Fruit fly (Drosophila melanogaster) whole organism, prepupa: ENCODE results near the gene CG14232.
A peak's percentile ranks its signal among the peaks of the same experiment; 100 is the strongest.

ENCODE experiments used
- Blimp-1 ChIP-seq: fragments of 200-800 bp; sonication (Bioruptor generic); optimal IDR thresholded peaks from 3 replicates; lab custom pipeline; 2017; ENCODE audit warnings: missing biosample characterization, missing genetic modification characterization, mild to moderate bottlenecking, moderate library complexity, missing genetic modification reagents
- CG10631 ChIP-seq: fragments of 200-800 bp; sonication (Bioruptor generic); optimal IDR thresholded peaks from 2 replicates; lab custom pipeline; 2016; ENCODE audit warnings: missing biosample characterization, missing genetic modification characterization
- CG10669 ChIP-seq: fragments of 200-800 bp; sonication (Bioruptor generic); optimal IDR thresholded peaks from 3 replicates; lab custom pipeline; 2018; ENCODE audit warnings: missing biosample characterization, mild to moderate bottlenecking, missing genetic modification characterization, moderate library complexity
- CG11762 ChIP-seq: fragments of 200-800 bp; sonication (Bioruptor generic); optimal IDR thresholded peaks from 3 replicates; lab custom pipeline; 2016; ENCODE audit warnings: missing biosample characterization, missing genetic modification characterization; ENCODE audit not compliant: insufficient read depth
- CG11902 ChIP-seq: fragments of 200-800 bp; sonication (Bioruptor generic); optimal IDR thresholded peaks from 3 replicates; lab custom pipeline; 2016; ENCODE audit warnings: missing biosample characterization, missing genetic modification characterization
- CG15336 ChIP-seq: fragments of 200-800 bp; sonication (Bioruptor generic); IDR thresholded peaks from 2 replicates; pipeline ENCODE4 v1.3.6; 2022; ENCODE audit warnings: missing biosample characterization, missing genetic modification characterization
- CG16779 ChIP-seq: fragments of 200-800 bp; sonication (Bioruptor generic); optimal IDR thresholded peaks from 3 replicates; lab custom pipeline; 2017; ENCODE audit warnings: missing biosample characterization, mild to moderate bottlenecking, missing genetic modification characterization
- CG31627 ChIP-seq: fragments of 200-800 bp; sonication (Bioruptor generic); optimal IDR thresholded peaks from 3 replicates; lab custom pipeline; 2016; ENCODE audit warnings: missing biosample characterization, missing genetic modification characterization
- CG32006 ChIP-seq: fragments of 200-800 bp; sonication (Bioruptor generic); optimal IDR thresholded peaks from 3 replicates; lab custom pipeline; 2017; ENCODE audit warnings: missing biosample characterization, mild to moderate bottlenecking, missing genetic modification characterization
- CG34406 ChIP-seq: fragments of 200-800 bp; sonication (Bioruptor generic); optimal IDR thresholded peaks from 3 replicates; lab custom pipeline; 2016; ENCODE audit warnings: missing biosample characterization, missing genetic modification characterization
- CG3919 ChIP-seq: fragments of 200-800 bp; sonication (Bioruptor generic); optimal IDR thresholded peaks from 3 replicates; lab custom pipeline; 2016; ENCODE audit warnings: missing biosample characterization, missing genetic modification characterization
- CG4318 ChIP-seq: fragments of 200-800 bp; sonication (Bioruptor generic); optimal IDR thresholded peaks from 3 replicates; lab custom pipeline; 2017; ENCODE audit warnings: missing biosample characterization, mild to moderate bottlenecking, missing genetic modification characterization
- CG6792 ChIP-seq: fragments of 200-800 bp; sonication (Bioruptor generic); optimal IDR thresholded peaks from 3 replicates; lab custom pipeline; 2016; ENCODE audit warnings: missing biosample characterization, missing genetic modification characterization
- CG6808 ChIP-seq: fragments of 200-800 bp; sonication (Bioruptor generic); optimal IDR thresholded peaks from 3 replicates; lab custom pipeline; 2017; ENCODE audit warnings: missing biosample characterization, missing genetic modification characterization, mild to moderate bottlenecking, moderate library complexity, missing genetic modification reagents
- CG6854 ChIP-seq: fragments of 200-800 bp; sonication (Bioruptor generic); optimal IDR thresholded peaks from 2 replicates; lab custom pipeline; 2017; ENCODE audit warnings: missing biosample characterization, mild to moderate bottlenecking, missing genetic modification characterization
- CG7368 ChIP-seq: fragments of 200-800 bp; sonication (Bioruptor generic); optimal IDR thresholded peaks from 3 replicates; lab custom pipeline; 2016; ENCODE audit warnings: missing biosample characterization, missing genetic modification characterization
- CG8119 ChIP-seq: fragments of 200-800 bp; sonication (Bioruptor generic); IDR thresholded peaks from 3 replicates; pipeline ENCODE4 v1.3.6; 2022; ENCODE audit warnings: missing biosample characterization, missing genetic modification characterization
- CG8319 ChIP-seq: fragments of 200-800 bp; sonication (Bioruptor generic); optimal IDR thresholded peaks from 3 replicates; lab custom pipeline; 2016; ENCODE audit warnings: missing biosample characterization, missing genetic modification characterization
- CG8632 ChIP-seq: fragments of 200-800 bp; sonication (Bioruptor generic); optimal IDR thresholded peaks from 3 replicates; lab custom pipeline; 2016; ENCODE audit warnings: missing biosample characterization, missing genetic modification characterization
- CG9139 ChIP-seq: fragments of 200-800 bp; sonication (Bioruptor generic); optimal IDR thresholded peaks from 3 replicates; lab custom pipeline; 2017; ENCODE audit warnings: missing biosample characterization, mild to moderate bottlenecking, missing genetic modification characterization
- Eip75B ChIP-seq: fragments of 200-800 bp; sonication (Bioruptor generic); optimal IDR thresholded peaks from 3 replicates; lab custom pipeline; 2016; ENCODE audit warnings: missing biosample characterization, missing genetic modification characterization
- Eip78C ChIP-seq: fragments of 200-800 bp; sonication (Bioruptor generic); peaks from one replicate; lab custom pipeline; 2016; ENCODE audit warnings: missing biosample characterization, missing genetic modification characterization
- Eip93F ChIP-seq: fragments of 200-800 bp; sonication (Bioruptor generic); optimal IDR thresholded peaks from 2 replicates; lab custom pipeline; 2016; ENCODE audit warnings: missing biosample characterization, mild to moderate bottlenecking, missing genetic modification characterization
- Ets21C ChIP-seq: fragments of 200-800 bp; sonication (Bioruptor generic); optimal IDR thresholded peaks from 3 replicates; lab custom pipeline; 2016; ENCODE audit warnings: missing biosample characterization, missing genetic modification characterization
- Ets96B ChIP-seq: fragments of 200-800 bp; optimal IDR thresholded peaks from 2 replicates; lab custom pipeline; 2019; ENCODE audit warnings: missing biosample characterization, mild to moderate bottlenecking, missing genetic modification characterization, moderate library complexity
- Hr38 ChIP-seq: sonication (Bioruptor generic); optimal IDR thresholded peaks from 2 replicates; lab custom pipeline; 2016; ENCODE audit warnings: missing biosample characterization, missing genetic modification characterization
- Hr39 ChIP-seq: fragments of 200-800 bp; sonication (Bioruptor generic); optimal IDR thresholded peaks from 2 replicates; lab custom pipeline; 2016; ENCODE audit warnings: missing biosample characterization, missing genetic modification characterization
- Hr4 ChIP-seq: fragments of 200-800 bp; sonication (Bioruptor generic); optimal IDR thresholded peaks from 3 replicates; lab custom pipeline; 2016; ENCODE audit warnings: missing biosample characterization, missing genetic modification characterization
- Lpt ChIP-seq: fragments of 200-800 bp; sonication (Bioruptor generic); optimal IDR thresholded peaks from 3 replicates; lab custom pipeline; 2016; ENCODE audit warnings: missing biosample characterization, missing genetic modification characterization
- OdsH ChIP-seq: fragments of 200-800 bp; sonication (Bioruptor generic); optimal IDR thresholded peaks from 3 replicates; lab custom pipeline; 2016; ENCODE audit warnings: missing biosample characterization, missing genetic modification characterization
- Smox ChIP-seq: fragments of 200-800 bp; sonication (Bioruptor generic); optimal IDR thresholded peaks from 3 replicates; lab custom pipeline; 2016; ENCODE audit warnings: missing biosample characterization, missing genetic modification characterization
- Sox102F ChIP-seq: fragments of 200-800 bp; sonication (Bioruptor generic); optimal IDR thresholded peaks from 2 replicates; lab custom pipeline; 2016; ENCODE audit warnings: missing biosample characterization, mild to moderate bottlenecking, missing genetic modification characterization
- Sox14 ChIP-seq: fragments of 200-800 bp; sonication (Bioruptor generic); optimal IDR thresholded peaks from 3 replicates; lab custom pipeline; 2016; ENCODE audit warnings: missing biosample characterization, missing genetic modification characterization
- Sox15 ChIP-seq: fragments of 200-800 bp; sonication (Bioruptor generic); optimal IDR thresholded peaks from 3 replicates; lab custom pipeline; 2016; ENCODE audit warnings: missing biosample characterization, missing genetic modification characterization
- achi ChIP-seq: fragments of 200-800 bp; sonication (Bioruptor generic); optimal IDR thresholded peaks from 3 replicates; lab custom pipeline; 2016; ENCODE audit warnings: missing biosample characterization, missing genetic modification characterization
- acj6 ChIP-seq: fragments of 200-800 bp; sonication (Bioruptor generic); optimal IDR thresholded peaks from 3 replicates; lab custom pipeline; 2016; ENCODE audit warnings: missing biosample characterization, missing genetic modification characterization
- cyc ChIP-seq: fragments of 200-800 bp; sonication (Bioruptor generic); optimal IDR thresholded peaks from 3 replicates; lab custom pipeline; 2016; ENCODE audit warnings: missing biosample characterization, missing genetic modification characterization
- dac ChIP-seq: fragments of 200-800 bp; sonication (Bioruptor generic); optimal IDR thresholded peaks from 2 replicates; lab custom pipeline; 2017; ENCODE audit warnings: missing biosample characterization, mild to moderate bottlenecking, missing genetic modification characterization
- eg ChIP-seq: fragments of 200-800 bp; sonication (Bioruptor generic); IDR thresholded peaks from 3 replicates; pipeline ENCODE4 v1.3.6; 2022; ENCODE audit warnings: missing biosample characterization, missing genetic modification characterization
- esn ChIP-seq: fragments of 200-800 bp; sonication (Bioruptor generic); optimal IDR thresholded peaks from 2 replicates; lab custom pipeline; 2016; ENCODE audit warnings: missing biosample characterization, mild to moderate bottlenecking, missing genetic modification characterization, moderate library complexity
- fd85E ChIP-seq: fragments of 200-800 bp; sonication (Bioruptor generic); optimal IDR thresholded peaks from 3 replicates; lab custom pipeline; 2016; ENCODE audit warnings: missing biosample characterization, missing genetic modification characterization
- fkh ChIP-seq: fragments of 200-800 bp; sonication (Bioruptor generic); optimal IDR thresholded peaks from 3 replicates; lab custom pipeline; 2017; ENCODE audit warnings: missing biosample characterization, mild to moderate bottlenecking, missing genetic modification characterization, moderate library complexity
- net ChIP-seq: fragments of 200-800 bp; sonication (Bioruptor generic); optimal IDR thresholded peaks from 3 replicates; lab custom pipeline; 2016; ENCODE audit warnings: missing biosample characterization, missing genetic modification characterization
- salr ChIP-seq, 2 experiments: fragments of 200-800 bp; sonication (Bioruptor generic); optimal IDR thresholded peaks; 3 replicates each; lab custom pipeline; 2016 to 2018; ENCODE audit warnings: missing biosample characterization in 2 of 2, missing genetic modification characterization in 2 of 2, mild to moderate bottlenecking in 1 of 2
- svp ChIP-seq: fragments of 200-800 bp; sonication (Bioruptor generic); peaks from one replicate; lab custom pipeline; 2016; ENCODE audit warnings: missing biosample characterization, missing genetic modification characterization
- vri ChIP-seq: fragments of 200-800 bp; sonication (Bioruptor generic); optimal IDR thresholded peaks from 3 replicates; lab custom pipeline; 2016; ENCODE audit warnings: missing biosample characterization, mild to moderate bottlenecking, missing genetic modification characterization

Gene CG14232

DNA sequence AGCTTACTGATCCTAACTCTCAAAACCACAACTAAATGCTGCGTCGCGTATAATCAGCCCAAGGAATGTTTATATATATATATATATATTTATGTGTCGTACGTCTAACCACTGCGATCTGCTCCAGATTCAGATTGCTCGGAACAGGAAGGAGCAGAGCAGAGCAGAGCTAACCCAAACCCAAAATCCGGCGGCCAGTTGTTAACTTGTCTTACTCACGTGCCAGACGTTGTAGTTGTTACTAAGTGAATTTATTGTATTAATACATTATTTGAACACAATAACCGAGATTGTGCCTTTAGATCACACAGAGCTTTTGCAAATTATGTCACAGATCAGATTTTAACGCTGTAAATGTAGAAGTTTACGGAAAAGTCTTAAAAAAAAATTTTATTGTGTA is 44.0 kb upstream of the CG14232 start, which contains the start of gene Alr:
Gene Alr, plus strand, starts transcription at position 301 of the 400 bp plus-strand sequence.
- TF ChIP-seq Smox (GFP tag; lab: Kevin White, UChicago): no peak
- TF ChIP-seq Hr4: no peak
- no peak for TF ChIP-seq CG16779
- TF ChIP-seq CG15336 (GFP tag; lab: Robert Waterston, UW): no peak
- TF ChIP-seq dac (GFP tag; lab: Kevin White, UChicago): no peak

DNA sequence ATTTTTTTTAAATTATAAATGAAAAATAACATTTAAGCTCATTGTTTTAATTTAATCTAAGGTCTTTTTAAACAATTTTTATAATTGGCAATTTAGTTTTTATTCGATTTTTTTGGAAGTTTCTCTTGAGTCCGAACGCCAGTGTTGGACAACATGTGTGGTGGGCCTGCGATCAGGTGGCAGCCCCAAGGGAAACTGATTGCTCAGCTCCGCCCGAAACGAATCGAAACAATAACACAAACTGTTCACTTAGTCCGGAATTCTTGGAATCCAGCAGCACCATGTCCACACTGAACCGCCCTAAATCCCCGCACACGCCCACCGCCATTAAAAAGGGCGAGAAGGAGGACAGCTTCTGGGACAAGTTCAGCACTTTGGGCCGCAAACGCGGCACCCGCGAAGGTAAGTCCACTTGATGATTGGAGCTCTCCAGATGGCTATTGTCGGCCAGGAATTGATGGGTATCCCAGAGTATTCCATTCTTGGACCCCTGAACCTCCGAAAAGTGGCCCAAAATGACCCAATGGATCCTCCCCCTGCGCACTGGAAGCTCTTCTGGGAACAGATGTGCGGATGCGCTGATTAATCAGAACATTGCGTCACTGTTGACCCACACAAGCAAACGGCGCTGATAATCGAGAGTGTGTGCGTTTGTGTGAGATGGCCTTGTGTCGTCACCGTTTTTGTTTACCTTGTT is 42.0 kb upstream of the CG14232 start, which contains the start of gene parvin:
Gene parvin, plus strand, starts transcription at position 134 of the 697 bp plus-strand sequence.
- peak; percentile 66 for TF ChIP-seq vri (GFP tag; lab: Kevin White, UChicago)
- TF ChIP-seq achi: peak; percentile 76
- no peak for TF ChIP-seq CG32006 (GFP tag; lab: Kevin White, UChicago)
- TF ChIP-seq CG8632 (GFP tag; lab: Kevin White, UChicago): no peak
- no peak for TF ChIP-seq CG11762 (GFP tag; lab: Kevin White, UChicago)
- TF ChIP-seq Eip78C (GFP tag; lab: Kevin White, UChicago): peak; percentile 56
- TF ChIP-seq Eip93F: no peak
- TF ChIP-seq net (GFP tag; lab: Kevin White, UChicago): no peak
- TF ChIP-seq cyc (GFP tag; lab: Kevin White, UChicago): no peak
- no peak for TF ChIP-seq CG6854 (GFP tag; lab: Kevin White, UChicago)
- TF ChIP-seq CG4318: no peak
- TF ChIP-seq CG7368 (GFP tag; lab: Kevin White, UChicago): no peak
- TF ChIP-seq Blimp-1: no peak
- no peak for TF ChIP-seq CG6792 (GFP tag; lab: Kevin White, UChicago)
- no peak for TF ChIP-seq CG10631 (GFP tag; lab: Kevin White, UChicago)
- TF ChIP-seq, all 60 proteins: peak for 3

dm6 chrX:19744003-19744488 is 40.0 kb upstream of the CG14232 start, which contains the start of the genes CG18809, COX6B, CG33932 and Rpp20:
Gene CG18809 (minus strand): TSS chrX:19744335.
Gene COX6B (minus strand): TSS chrX:19744335.
Gene CG33932 (plus strand): TSS chrX:19744431.
Gene Rpp20 (plus strand): TSS chrX:19744431.
- TF ChIP-seq salr (GFP tag; optimal IDR thresholded peaks at IDR 0.05; lab: Kevin White, UChicago) (no peak), CG4318 (no peak), CG8632 (GFP tag; lab: Kevin White, UChicago) (no peak), CG11902 (no peak), CG8319 (peak; percentile 1), OdsH (GFP tag; lab: Kevin White, UChicago) (no peak), Eip93F (no peak), Ets96B (no peak), CG10669 (no peak), Hr38 (GFP tag; lab: Kevin White, UChicago) (no peak), eg (GFP tag; lab: Robert Waterston, UW) (peak; percentile 60; the same call in 1 of the 3 replicates), Sox102F (GFP tag; lab: Kevin White, UChicago) (no peak), fd85E (GFP tag; lab: Kevin White, UChicago) (no peak), acj6 (GFP tag; lab: Kevin White, UChicago) (no peak), CG8119 (GFP tag; lab: Robert Waterston, UW) (no peak; the same call in 2 of the 3 replicates), Hr39 (GFP tag; lab: Kevin White, UChicago) (peak; percentile 39), Lpt (no peak), esn (peak; percentile 48), CG6808 (GFP tag; lab: Kevin White, UChicago) (no peak), CG34406 (GFP tag; lab: Kevin White, UChicago) (no peak), cyc (GFP tag; lab: Kevin White, UChicago) (peak; percentile 48), Eip75B (GFP tag; lab: Kevin White, UChicago) (no peak), CG32006 (GFP tag; lab: Kevin White, UChicago) (no peak), vri (GFP tag; lab: Kevin White, UChicago) (peak; percentile 98), CG31627 (GFP tag; lab: Kevin White, UChicago) (peak; percentile 59), Sox14 (GFP tag; lab: Kevin White, UChicago) (peak; percentile 65), CG3919 (peak; percentile 59), Ets21C (GFP tag; lab: Kevin White, UChicago) (no peak), fkh (GFP tag; lab: Kevin White, UChicago) (no peak), CG9139 (GFP tag; lab: Kevin White, UChicago) (no peak), Sox15 (GFP tag; lab: Kevin White, UChicago) (no peak), Eip78C (GFP tag; lab: Kevin White, UChicago) (peak; percentile 66), CG16779 (no peak), net (GFP tag; lab: Kevin White, UChicago) (no peak), Blimp-1 (no peak), svp (GFP tag; lab: Kevin White, UChicago) (no peak), dac (GFP tag; lab: Kevin White, UChicago) (peak; percentile 28)
